Fruit fly (Drosophila melanogaster) whole organism, embryonic: ENCODE data around the gene CG43064.

Experiments used
- Awh ChIP-seq: fragments of 200-800 bp; sonication (Bioruptor generic); IDR thresholded peaks from 2 replicates; pipeline ENCODE4, ENCODE4 v1.3.6; 2022; ENCODE audit warnings: missing biosample characterization, missing genetic modification characterization
- B-H1 ChIP-seq: fragments of 200-800 bp; sonication (Bioruptor generic); IDR thresholded peaks from 3 replicates; pipeline ENCODE4 v1.3.6; 2022; ENCODE audit warnings: missing biosample characterization, missing genetic modification characterization
- Bgb ChIP-seq: fragments of 200-800 bp; sonication (Bioruptor generic); IDR thresholded peaks from 2 replicates; pipeline ENCODE4 v1.3.6; 2022; ENCODE audit warnings: missing biosample characterization, missing genetic modification characterization; ENCODE audit not compliant: partially characterized antibody
- CG10321 ChIP-seq: fragments of 200-800 bp; sonication (Bioruptor generic); IDR thresholded peaks from 2 replicates; pipeline ENCODE4 v1.3.6; 2022; ENCODE audit warnings: missing biosample characterization, missing genetic modification characterization
- CG10366 ChIP-seq: fragments of 200-800 bp; sonication (Bioruptor generic); IDR thresholded peaks from 2 replicates; pipeline ENCODE4 v1.3.6; 2022; ENCODE audit warnings: missing biosample characterization, missing genetic modification characterization
- CG10462 ChIP-seq: fragments of 200-800 bp; sonication (Bioruptor generic); optimal IDR thresholded peaks from 2 replicates; lab custom pipeline; 2016; ENCODE audit warnings: missing biosample characterization, missing genetic modification characterization
- CG11085 ChIP-seq: fragments of 200-800 bp; sonication (Bioruptor generic); IDR thresholded peaks from 2 replicates; pipeline ENCODE4 v1.3.6; 2022; ENCODE audit warnings: missing biosample characterization, missing genetic modification characterization
- CG11247 ChIP-seq: fragments of 200-800 bp; sonication (Bioruptor generic); IDR thresholded peaks from 2 replicates; pipeline ENCODE4 v1.3.6; 2022; ENCODE audit warnings: missing biosample characterization, missing genetic modification characterization
- CG13424 ChIP-seq: fragments of 200-800 bp; sonication (Bioruptor generic); optimal IDR thresholded peaks from 2 replicates; lab custom pipeline; 2019; ENCODE audit warnings: missing biosample characterization, mild to moderate bottlenecking, missing genetic modification characterization, moderate library complexity
- CG13624 ChIP-seq: fragments of 200-800 bp; sonication (Bioruptor generic); optimal IDR thresholded peaks from 2 replicates; lab custom pipeline; 2016; ENCODE audit warnings: missing biosample characterization, missing genetic modification characterization
- CG1603 ChIP-seq: fragments of 200-800 bp; sonication (Bioruptor generic); optimal IDR thresholded peaks from 2 replicates; lab custom pipeline; 2019; ENCODE audit warnings: missing biosample characterization, mild to moderate bottlenecking, missing genetic modification characterization, moderate library complexity
- CG18011 ChIP-seq: fragments of 200-800 bp; sonication (Bioruptor generic); optimal IDR thresholded peaks from 2 replicates; lab custom pipeline; 2017; ENCODE audit warnings: missing biosample characterization, missing genetic modification characterization, mild to moderate bottlenecking, moderate library complexity, missing genotype
- CG2116 ChIP-seq: fragments of 200-800 bp; sonication (Bioruptor generic); optimal IDR thresholded peaks from 3 replicates; lab custom pipeline; 2018; ENCODE audit warnings: missing biosample characterization, mild to moderate bottlenecking, missing genetic modification characterization
- CG31224 ChIP-seq: fragments of 200-800 bp; sonication (Bioruptor generic); IDR thresholded peaks from 2 replicates; pipeline ENCODE4 v1.3.6; 2022; ENCODE audit warnings: missing biosample characterization, missing genetic modification characterization
- CG34422 ChIP-seq: fragments of 200-800 bp; sonication (Bioruptor generic); IDR thresholded peaks from 3 replicates; pipeline ENCODE4 v1.3.6; 2022; ENCODE audit warnings: missing biosample characterization, missing genetic modification characterization
- CG4617 ChIP-seq: fragments of 200-800 bp; sonication (Bioruptor generic); optimal IDR thresholded peaks from 3 replicates; lab custom pipeline; 2016; ENCODE audit warnings: missing biosample characterization, missing genetic modification characterization, borderline replicate concordance
- CG7928 ChIP-seq: fragments of 200-800 bp; sonication (Bioruptor generic); optimal IDR thresholded peaks from 2 replicates; lab custom pipeline; 2017; ENCODE audit warnings: missing biosample characterization, mild to moderate bottlenecking, missing genetic modification characterization
- CG9932 ChIP-seq: fragments of 200-800 bp; sonication (Bioruptor generic); IDR thresholded peaks from 2 replicates; pipeline ENCODE4 v1.3.6; 2022; ENCODE audit warnings: missing biosample characterization, missing genetic modification characterization
- Dip2 ChIP-seq: fragments of 200-800 bp; sonication (Bioruptor generic); IDR thresholded peaks from 2 replicates; pipeline ENCODE4 v1.3.6; 2022; ENCODE audit warnings: missing biosample characterization, missing genetic modification characterization
- H2.0 ChIP-seq: fragments of 200-800 bp; sonication (Bioruptor generic); IDR thresholded peaks from 2 replicates; pipeline ENCODE4 v1.3.6; 2022; ENCODE audit warnings: missing biosample characterization, missing genetic modification characterization
- HHEX ChIP-seq: fragments of 200-800 bp; sonication (Bioruptor generic); optimal IDR thresholded peaks from 3 replicates; lab custom pipeline; 2017; ENCODE audit warnings: missing biosample characterization, mild to moderate bottlenecking, missing genetic modification characterization, missing genetic modification reagents
- HLH3B ChIP-seq: fragments of 200-800 bp; sonication (Bioruptor generic); IDR thresholded peaks from 2 replicates; pipeline ENCODE4 v1.3.6; 2022; ENCODE audit warnings: missing biosample characterization, missing genetic modification characterization
- Hmx ChIP-seq: fragments of 200-800 bp; sonication (Bioruptor generic); optimal IDR thresholded peaks from 2 replicates; lab custom pipeline; 2016; ENCODE audit warnings: missing biosample characterization, missing genetic modification characterization
- MESR4 ChIP-seq: fragments of 200-800 bp; sonication (Bioruptor generic); optimal IDR thresholded peaks from 2 replicates; lab custom pipeline; 2018; ENCODE audit warnings: missing biosample characterization, mild to moderate bottlenecking, missing genetic modification characterization, moderate library complexity
- Med ChIP-seq: fragments of 200-800 bp; sonication (Bioruptor generic); peaks from one replicate; lab custom pipeline; 2016; ENCODE audit warnings: missing biosample characterization, missing genetic modification characterization, mild to moderate bottlenecking, inconsistent platforms, moderate library complexity
- Myb ChIP-seq: fragments of 200-800 bp; sonication (Bioruptor generic); optimal IDR thresholded peaks from 2 replicates; lab custom pipeline; 2016; ENCODE audit warnings: missing biosample characterization, missing genetic modification characterization
- Opbp ChIP-seq: fragments of 200-800 bp; sonication (Bioruptor generic); IDR thresholded peaks from 3 replicates; pipeline ENCODE4 v1.3.6; 2022; ENCODE audit warnings: missing biosample characterization, missing genetic modification characterization; ENCODE audit not compliant: partially characterized antibody
- Rx ChIP-seq: fragments of 200-800 bp; sonication (Bioruptor generic); IDR thresholded peaks from 2 replicates; pipeline ENCODE4 v1.3.6; 2022; ENCODE audit warnings: missing biosample characterization, missing genetic modification characterization
- Spps ChIP-seq: fragments of 200-800 bp; sonication (Bioruptor generic); optimal IDR thresholded peaks from 2 replicates; lab custom pipeline; 2018; ENCODE audit warnings: missing biosample characterization, mild to moderate bottlenecking, missing genetic modification characterization
- chinmo ChIP-seq: fragments of 200-800 bp; sonication (Bioruptor generic); IDR thresholded peaks from 4 replicates; pipeline ENCODE4 v1.3.6; 2022; ENCODE audit warnings: missing biosample characterization, missing genetic modification characterization; ENCODE audit not compliant: partially characterized antibody
- chm ChIP-seq: fragments of 200-800 bp; sonication (Bioruptor generic); IDR thresholded peaks from 2 replicates; pipeline ENCODE4 v1.3.6; 2022; ENCODE audit warnings: missing biosample characterization, missing genetic modification characterization
- eve ChIP-seq, 2 experiments: fragments of >200 bp; optimal IDR thresholded peaks; 2 replicates each; lab custom pipeline; 2017; ENCODE audit warnings: missing biosample characterization in 2 of 2, missing genetic modification characterization in 2 of 2
- ftz-f1 ChIP-seq: fragments of 200-800 bp; sonication (Bioruptor generic); optimal IDR thresholded peaks from 2 replicates; lab custom pipeline; 2016; ENCODE audit warnings: missing biosample characterization, missing genetic modification characterization
- gcm ChIP-seq: fragments of 200-800 bp; sonication (Bioruptor generic); optimal IDR thresholded peaks from 2 replicates; lab custom pipeline; 2019; ENCODE audit warnings: missing biosample characterization, mild to moderate bottlenecking, missing genetic modification characterization, moderate library complexity
- jigr1 ChIP-seq: fragments of 200-800 bp; sonication (Bioruptor generic); IDR thresholded peaks from 3 replicates; pipeline ENCODE4 v1.3.6; 2022; ENCODE audit warnings: missing biosample characterization, missing genetic modification characterization
- ken ChIP-seq: fragments of 200-800 bp; sonication (Bioruptor generic); IDR thresholded peaks from 3 replicates; pipeline ENCODE4 v1.3.6; 2022; ENCODE audit warnings: missing biosample characterization, missing genetic modification characterization
- lbe ChIP-seq: fragments of 200-800 bp; sonication (Bioruptor generic); optimal IDR thresholded peaks from 2 replicates; lab custom pipeline; 2016; ENCODE audit warnings: missing biosample characterization, mild to moderate bottlenecking, missing genetic modification characterization
- mam ChIP-seq: fragments of 200-800 bp; sonication (Bioruptor generic); optimal IDR thresholded peaks from 3 replicates; lab custom pipeline; 2016; ENCODE audit warnings: missing biosample characterization, missing genetic modification characterization
- onecut ChIP-seq: fragments of 200-800 bp; sonication (Bioruptor generic); IDR thresholded peaks from 2 replicates; pipeline ENCODE4 v1.3.6; 2022; ENCODE audit warnings: missing biosample characterization, missing genetic modification characterization
- p53 ChIP-seq: fragments of 200-800 bp; sonication (Bioruptor generic); optimal IDR thresholded peaks from 2 replicates; lab custom pipeline; 2016; ENCODE audit warnings: missing biosample characterization, missing genetic modification characterization
- pfk ChIP-seq: fragments of 200-800 bp; sonication (Bioruptor generic); optimal IDR thresholded peaks from 2 replicates; lab custom pipeline; 2018; ENCODE audit warnings: missing biosample characterization, mild to moderate bottlenecking, missing genetic modification characterization, moderate library complexity
- pzg ChIP-seq: fragments of 200-800 bp; sonication (Bioruptor generic); optimal IDR thresholded peaks from 3 replicates; lab custom pipeline; 2018; ENCODE audit warnings: missing biosample characterization, mild to moderate bottlenecking, missing genetic modification characterization, moderate library complexity
- ro ChIP-seq: fragments of 200-800 bp; sonication (Bioruptor generic); IDR thresholded peaks from 2 replicates; pipeline ENCODE4 v1.3.6; 2022; ENCODE audit warnings: missing biosample characterization, missing genetic modification characterization
- slbo ChIP-seq: fragments of 200-800 bp; sonication (Bioruptor generic); IDR thresholded peaks from 2 replicates; pipeline ENCODE4 v1.3.6; 2022; ENCODE audit warnings: missing biosample characterization, missing genetic modification characterization
- ttk ChIP-seq: fragments of 200-800 bp; sonication (Bioruptor generic); IDR thresholded peaks from 2 replicates; pipeline ENCODE4 v2.1.2; 2022; ENCODE audit warnings: missing biosample characterization, missing genetic modification characterization
- vfl ChIP-seq: fragments of 200-800 bp; sonication (Bioruptor generic); optimal IDR thresholded peaks from 2 replicates; lab custom pipeline; 2016; ENCODE audit warnings: missing biosample characterization, missing genetic modification characterization

CG43064 gene

DNA sequence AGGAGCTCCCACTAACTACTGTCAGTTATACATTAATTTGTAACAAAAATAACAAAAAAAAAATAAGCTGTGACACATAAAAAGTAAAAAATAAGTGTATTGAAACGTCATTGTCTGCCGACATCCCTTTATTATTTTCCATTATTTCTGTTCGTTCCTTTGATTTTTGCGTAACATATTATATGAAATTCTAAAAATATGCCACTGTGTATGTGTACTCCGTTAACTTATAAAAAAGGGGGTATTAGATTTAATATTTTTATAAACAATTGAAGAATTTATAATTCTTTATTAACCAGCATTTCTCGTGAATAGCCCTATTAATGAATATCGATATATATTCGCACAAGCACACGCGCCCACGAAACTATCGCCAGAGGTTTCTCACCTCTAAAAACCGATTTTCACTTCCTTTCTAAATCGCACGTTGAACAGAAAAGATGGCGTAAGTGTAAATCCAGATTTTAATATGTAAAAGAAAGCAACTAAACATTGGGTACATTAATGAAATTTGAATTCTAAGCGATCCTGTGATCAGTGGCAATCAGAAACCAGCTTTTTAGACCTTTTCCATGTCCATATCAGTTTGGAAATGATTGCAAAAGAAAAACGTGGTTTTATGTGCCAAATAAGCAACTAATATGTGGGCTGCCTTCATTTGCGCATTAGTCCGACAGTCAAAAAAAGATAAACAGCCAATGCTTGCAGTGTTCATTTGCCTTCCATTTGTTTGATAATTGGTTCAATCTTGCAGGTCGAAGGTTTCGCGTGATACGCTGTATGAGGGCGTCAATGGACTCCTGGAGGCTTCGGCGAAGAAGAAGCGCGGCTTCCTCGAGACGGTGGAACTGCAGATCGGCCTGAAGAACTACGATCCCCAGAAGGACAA lies 13.8 kb downstream of the CG43064 start, which contains the start of gene RpL10Ab (continued):
- TF ChIP-seq CG31224 (GFP tag; lab: Robert Waterston, UW) = peak; percentile 18; the same call in 1 of the 2 replicates
- TF ChIP-seq, all 482 proteins: peak for 338

DNA sequence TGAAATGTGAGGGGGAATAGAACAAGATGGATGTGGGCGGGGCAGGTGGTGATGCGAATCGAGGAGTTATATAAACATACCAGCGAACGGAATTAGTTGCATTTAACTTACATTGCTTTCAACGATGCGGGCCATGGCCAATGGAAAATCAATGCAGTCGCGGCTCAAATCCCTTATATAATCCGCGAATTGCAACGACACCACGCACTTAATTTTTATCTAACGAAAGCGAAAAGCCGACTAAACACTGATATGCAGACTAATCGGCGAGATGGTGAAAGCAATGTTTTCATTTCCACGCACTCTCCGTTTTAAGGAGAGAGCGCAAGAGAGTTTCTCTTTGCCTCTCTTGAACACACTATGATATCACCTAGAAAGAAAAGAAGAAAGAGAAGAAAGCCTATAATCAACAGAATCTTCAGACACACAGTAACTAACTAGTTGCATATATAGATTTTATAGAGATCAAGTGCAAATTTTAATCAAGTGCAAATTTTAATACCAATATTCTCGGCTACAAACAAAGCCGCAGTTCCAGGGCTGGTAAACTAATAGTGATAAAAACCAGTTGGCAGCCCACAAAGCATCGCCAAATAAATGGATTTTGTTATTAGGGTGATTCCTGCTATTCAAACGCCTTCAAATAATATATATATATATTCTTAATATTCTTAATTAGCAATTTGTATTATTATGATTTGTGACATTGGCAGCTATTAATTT lies 14.6 kb downstream of the CG43064 start, which contains the start of the genes CG11597 and CG5946:
Gene CG11597 (minus strand): TSS at position 553 of the 723 bp plus-strand sequence.
Gene CG5946 (minus strand): TSS at position 553 of the 723 bp plus-strand sequence.
- TF ChIP-seq MESR4 (GFP tag; lab: Kevin White, UChicago) (peak; percentile 10), Rx (GFP tag; lab: Robert Waterston, UW) (no peak), ttk (GFP tag; lab: Robert Waterston, UW) (no peak; the same call in 1 of the 2 replicates), Hmx (GFP tag; lab: Kevin White, UChicago) (no peak), mam (GFP tag; lab: Kevin White, UChicago) (peak; percentile 27), onecut (GFP tag; lab: Robert Waterston, UW) (peak; percentile 45), Spps (tag; lab: Kevin White, UChicago) (no peak), CG9932 (GFP tag; lab: Robert Waterston, UW) (peak; percentile 63), CG10366 (peak; percentile 33; the same call in 1 of the 2 replicates), CG10462 (GFP tag; lab: Kevin White, UChicago) (no peak), ro (GFP tag; lab: Robert Waterston, UW) (no peak), Myb (GFP tag; lab: Kevin White, UChicago) (no peak), eve (GFP tag; optimal IDR thresholded peaks at IDR 0.05; lab: Kevin White, UChicago) (no peak), chm (0 out of 2 replicates have a peak, but pooled peaks have one; percentile 38), pzg (GFP tag; lab: Kevin White, UChicago) (peak; percentile 29), CG2116 (peak; percentile 13), CG34422 (GFP tag; lab: Robert Waterston, UW) (no peak; the same call in 2 of the 3 replicates), H2.0 (no peak), chinmo (peak; percentile 8; the same call in 1 of the 4 replicates), ftz-f1 (no peak), gcm (peak; percentile 1), p53 (GFP tag; lab: Kevin White, UChicago) (no peak), CG13424 (tag; lab: Kevin White, UChicago) (no peak), CG18011 (no peak), CG7928 (GFP tag; lab: Kevin White, UChicago) (peak; percentile 87), lbe (GFP tag; lab: Kevin White, UChicago) (peak; percentile 7), ken (GFP tag; lab: Robert Waterston, UW) (no peak), CG11085 (peak; percentile 6; the same call in 1 of the 2 replicates), Med (GFP tag; lab: Kevin White, UChicago) (peak; percentile 73), CG10321 (GFP tag; lab: Robert Waterston, UW) (no peak), Opbp (peak; percentile 21; the same call in 1 of the 3 replicates), CG1603 (tag; lab: Kevin White, UChicago) (peak; percentile 10), Awh (GFP tag; lab: Robert Waterston, UW) (0 out of 2 replicates have a peak, but pooled peaks have one; percentile 6), vfl (no peak), Bgb (GFP tag; lab: Robert Waterston, UW) (peak; percentile 20; the same call in 1 of the 2 replicates), B-H1 (GFP tag; lab: Robert Waterston, UW) (no peak), CG13624 (GFP tag; lab: Kevin White, UChicago) (no peak), jigr1 (GFP tag; lab: Robert Waterston, UW) (no peak), HLH3B (GFP tag; lab: Robert Waterston, UW) (no peak), CG4617 (GFP tag; lab: Kevin White, UChicago) (peak; percentile 11), HHEX (GFP tag; lab: Kevin White, UChicago) (no peak), pfk (no peak), slbo (peak; percentile 60), CG11247 (GFP tag; lab: Robert Waterston, UW) (no peak), Dip2 (GFP tag; lab: Robert Waterston, UW) (no peak)
